Fruit fly (Drosophila melanogaster): ENCODE data around the gene CG7376.
"Not testable (repeated sequence)": the region's sequence is repeated elsewhere in the genome, so short reads cannot be mapped to it uniquely, and the experiment has no call there.

dm6 chr3L:6147887-6148286 is 26.2 kb upstream of the CG7376 start, which contains the start of gene Cpr65Ax1:
- TF ChIP-seq unpg (GFP tag; optimal IDR thresholded peaks at IDR 0.05); fd96Cb (tag; optimal IDR thresholded peaks at IDR 0.05); vfl (GFP tag; optimal IDR thresholded peaks at IDR 0.05); CG14050 (GFP tag; IDR thresholded peaks at IDR 0.05); Hand (GFP tag; optimal IDR thresholded peaks at IDR 0.05); Usf (GFP tag; optimal IDR thresholded peaks at IDR 0.05); CG17359 (tag; optimal IDR thresholded peaks at IDR 0.05); Antp (GFP tag; optimal IDR thresholded peaks at IDR 0.05); CG8478 (optimal IDR thresholded peaks at IDR 0.05); phol (tag; optimal IDR thresholded peaks at IDR 0.05); jigr1 (GFP tag; IDR thresholded peaks at IDR 0.05); z (GFP tag; IDR thresholded peaks at IDR 0.05); mld (GFP tag; IDR thresholded peaks at IDR 0.05; ENCODE audit: partially characterized antibody); psq (GFP tag; optimal IDR thresholded peaks at IDR 0.05): not testable (repeated sequence)
